Comparison of ENCODE assay signal across 1 fruit fly cellular context in genomic region chrX:8061392-8062179, dm6.
TF ChIP-seq lines count a peak whose summit lies in the region.

TSS of gene mys (plus strand) at chrX:8061645.

TF ChIP-seq in whole organism, embryonic, 481 proteins besides CTCF, POLR2A, EP300 and RAD21 (continued from another document):
- TF ChIP-seq CG34376 (GFP tag; optimal IDR thresholded peaks at IDR 0.05; lab: Kevin White, UChicago) (peak; percentile 74), Usf (GFP tag; optimal IDR thresholded peaks at IDR 0.05; lab: Kevin White, UChicago) (no peak), BEAF-32 (GFP tag; optimal IDR thresholded peaks at IDR 0.05; lab: Kevin White, UChicago) (peak; percentile 99), salm (tag; optimal IDR thresholded peaks at IDR 0.05; lab: Kevin White, UChicago) (peak; percentile 0), CG16863 (GFP tag; optimal IDR thresholded peaks at IDR 0.05; lab: Kevin White, UChicago) (peak; percentile 59), CG17612 (GFP tag; IDR thresholded peaks at IDR 0.05; lab: Robert Waterston, UW) (peak; percentile 55; the same call in 1 of the 2 replicates), lab (GFP tag; optimal IDR thresholded peaks at IDR 0.05; lab: Kevin White, UChicago) (peak; percentile 77), Nf-YA (GFP tag; IDR thresholded peaks at IDR 0.05; lab: Robert Waterston, UW) (no peak; the same call in 1 of the 2 replicates), CG13424 (tag; optimal IDR thresholded peaks at IDR 0.05; lab: Kevin White, UChicago) (peak; percentile 48), Mad (GFP tag; optimal IDR thresholded peaks at IDR 0.05; lab: Kevin White, UChicago) (peak; percentile 64), otp (GFP tag; IDR thresholded peaks at IDR 0.05; lab: Robert Waterston, UW) (peak; percentile 40; the same call in 1 of the 3 replicates), D19B (GFP tag; optimal IDR thresholded peaks at IDR 0.05; lab: Kevin White, UChicago) (no peak), trem (tag; optimal IDR thresholded peaks at IDR 0.05; lab: Kevin White, UChicago) (peak; percentile 75), rib (GFP tag; IDR thresholded peaks at IDR 0.05; lab: Robert Waterston, UW) (peak; percentile 72), knrl (GFP tag; IDR thresholded peaks at IDR 0.05; lab: Robert Waterston, UW; ENCODE audit: partially characterized antibody) (peak; percentile 93), CG12769 (tag; optimal IDR thresholded peaks at IDR 0.05; lab: Kevin White, UChicago) (peak; percentile 76), HHEX (GFP tag; optimal IDR thresholded peaks at IDR 0.05; lab: Kevin White, UChicago) (peak; percentile 37), Atf-2 (GFP tag; optimal IDR thresholded peaks at IDR 0.05; lab: Kevin White, UChicago) (peak; percentile 44), Sry-δ (GFP tag; optimal IDR thresholded peaks at IDR 0.05; lab: Kevin White, UChicago) (peak; percentile 99), CG6175 (GFP tag; IDR thresholded peaks at IDR 0.05; lab: Robert Waterston, UW) (no peak), CG7745 (tag; optimal IDR thresholded peaks at IDR 0.05; lab: Kevin White, UChicago) (no peak), ato (GFP tag; IDR thresholded peaks at IDR 0.05; lab: Robert Waterston, UW; ENCODE audit: partially characterized antibody) (peak; percentile 90), Six4 (GFP tag; optimal IDR thresholded peaks at IDR 0.05; lab: Kevin White, UChicago) (peak; percentile 55), ind (GFP tag; optimal IDR thresholded peaks at IDR 0.05; lab: Kevin White, UChicago) (peak; percentile 71), sd (tag; optimal IDR thresholded peaks at IDR 0.05; lab: Kevin White, UChicago) (no peak), CG18476 (GFP tag; optimal IDR thresholded peaks at IDR 0.05; lab: Kevin White, UChicago) (no peak), CG8089 (GFP tag; optimal IDR thresholded peaks at IDR 0.05; lab: Kevin White, UChicago) (peak; percentile 48), ash1 (GFP tag; optimal IDR thresholded peaks at IDR 0.05; lab: Kevin White, UChicago) (peak; percentile 1), prd (optimal IDR thresholded peaks at IDR 0.05; lab: Kevin White, UChicago) (no peak), prd (GFP tag; IDR thresholded peaks at IDR 0.05; lab: Robert Waterston, UW) (peak; percentile 60), Hsf (GFP tag; optimal IDR thresholded peaks at IDR 0.05; lab: Kevin White, UChicago) (peak; percentile 73), CG17829 (tag; optimal IDR thresholded peaks at IDR 0.05; lab: Kevin White, UChicago) (peak; percentile 49), br (optimal IDR thresholded peaks at IDR 0.05; lab: Kevin White, UChicago) (no peak), Hand (GFP tag; optimal IDR thresholded peaks at IDR 0.05; lab: Kevin White, UChicago) (no peak), Hr51 (GFP tag; optimal IDR thresholded peaks at IDR 0.05; lab: Kevin White, UChicago) (peak in 1 of 2 experiments; percentile 81), lola (GFP tag; optimal IDR thresholded peaks at IDR 0.05; lab: Kevin White, UChicago) (no peak), CG10274 (GFP tag; optimal IDR thresholded peaks at IDR 0.05; lab: Kevin White, UChicago) (no peak)
